Fruit fly (Drosophila melanogaster): ENCODE measurements around the gene JMJD6.

JMJD6 gene

DNA sequence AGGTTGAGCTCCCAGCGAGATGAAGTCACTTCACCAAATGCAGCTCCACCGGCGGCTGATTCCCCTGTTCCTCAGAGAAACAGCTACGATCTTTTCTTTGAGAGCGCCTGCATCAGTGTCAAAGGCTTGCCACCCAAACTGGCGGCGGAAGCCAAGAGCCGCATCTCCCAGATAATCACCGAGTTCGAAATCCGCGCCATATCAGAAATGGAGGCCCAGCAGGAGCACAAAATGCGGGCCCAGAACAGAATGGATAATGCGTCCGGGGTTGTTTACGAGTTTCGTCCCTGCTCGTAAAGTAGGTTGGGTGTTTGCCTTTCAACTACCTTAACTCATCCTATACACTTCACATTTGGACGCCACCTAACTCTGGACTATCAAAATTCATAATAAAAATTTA is 19.6 kb upstream of the JMJD6 start, which contains the start of gene Gpdh3:
TSS of gene Gpdh3 (plus strand) at position 301 of the 400 bp plus-strand sequence.
- TF ChIP-seq psq (optimal IDR thresholded peaks at IDR 0.05) (no peak), Myc (optimal IDR thresholded peaks at IDR 0.05) (no peak), insv (optimal IDR thresholded peaks at IDR 0.05) (no peak), ttk (optimal IDR thresholded peaks at IDR 0.05) (no peak), Sin3A (optimal IDR thresholded peaks at IDR 0.05) (no peak), h (optimal IDR thresholded peaks at IDR 0.05) (no peak)

- TF ChIP-seq ttk (optimal IDR thresholded peaks at IDR 0.05) (no peak), h (optimal IDR thresholded peaks at IDR 0.05) (no peak), insv (optimal IDR thresholded peaks at IDR 0.05) (no peak), Myc (optimal IDR thresholded peaks at IDR 0.05) (no peak), Sin3A (optimal IDR thresholded peaks at IDR 0.05) (no peak), psq (optimal IDR thresholded peaks at IDR 0.05) (no peak)
These were observed 18.9 kb upstream of the JMJD6 start, which contains the start of gene CG43342 for dm6 chr3R:22381077-22381476. CG43342 (plus strand) TSS chr3R:22381340.

DNA sequence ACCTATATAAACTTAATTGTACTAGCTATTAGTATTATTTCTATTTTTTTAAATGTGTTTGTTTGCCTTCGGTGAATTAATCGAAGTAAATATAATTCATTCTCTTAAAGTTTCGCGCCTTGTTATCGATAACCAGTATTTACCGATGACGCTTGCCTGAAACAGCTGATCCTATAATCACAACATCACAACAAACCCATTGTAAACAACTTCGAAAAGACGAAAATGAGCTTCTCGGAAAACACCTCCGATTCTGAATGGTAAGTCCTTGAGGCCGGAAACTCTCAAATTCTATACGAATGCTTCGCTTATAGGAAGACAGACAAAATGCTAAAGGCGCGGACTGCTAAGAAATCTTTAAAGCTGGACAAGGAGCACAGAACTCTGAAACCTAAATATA is 17.8 kb upstream of the JMJD6 start, which contains the start of gene CG34149:
TSS of gene CG34149 (plus strand) at position 187 of the 400 bp plus-strand sequence.
- TF ChIP-seq psq (optimal IDR thresholded peaks at IDR 0.05), result no peak
- TF ChIP-seq Sin3A (optimal IDR thresholded peaks at IDR 0.05), result no peak
- TF ChIP-seq insv (optimal IDR thresholded peaks at IDR 0.05), result no peak
- TF ChIP-seq ttk (optimal IDR thresholded peaks at IDR 0.05), result no peak
- TF ChIP-seq h (optimal IDR thresholded peaks at IDR 0.05), result no peak
- no peak for TF ChIP-seq Myc (optimal IDR thresholded peaks at IDR 0.05)

DNA sequence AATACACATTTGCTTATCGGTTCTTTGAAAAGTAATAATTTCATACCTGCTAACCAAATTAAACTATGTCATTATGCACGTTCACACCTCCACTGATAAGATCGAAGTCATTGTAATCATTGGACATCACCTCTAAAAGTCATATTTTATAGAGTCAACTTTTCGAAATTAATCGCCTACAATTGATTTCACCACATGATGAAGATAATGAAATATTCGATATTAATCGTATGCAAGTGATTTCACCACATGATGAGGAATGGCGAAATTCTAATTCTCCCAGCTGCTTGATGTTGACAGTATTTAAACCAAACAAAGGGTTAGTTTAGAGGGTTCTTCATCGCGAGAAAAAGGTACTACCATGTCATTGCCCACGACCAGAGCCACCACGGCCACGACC is 13.5 kb upstream of the JMJD6 start, which contains the start of gene CG18596:
TSS of gene CG18596 (plus strand) at position 250 of the 400 bp plus-strand sequence.
- TF ChIP-seq h (optimal IDR thresholded peaks at IDR 0.05) (no peak), Sin3A (optimal IDR thresholded peaks at IDR 0.05) (no peak), psq (optimal IDR thresholded peaks at IDR 0.05) (no peak), ttk (optimal IDR thresholded peaks at IDR 0.05) (no peak)

- TF ChIP-seq psq (optimal IDR thresholded peaks at IDR 0.05) (no peak), ttk (optimal IDR thresholded peaks at IDR 0.05) (no peak), Myc (optimal IDR thresholded peaks at IDR 0.05) (no peak), h (optimal IDR thresholded peaks at IDR 0.05) (no peak), Sin3A (optimal IDR thresholded peaks at IDR 0.05) (no peak), insv (optimal IDR thresholded peaks at IDR 0.05) (no peak)
These were observed 10.4 kb upstream of the JMJD6 start, which contains the start of gene CG7069 for dm6 chr3R:22372535-22372934. CG7069 (plus strand) TSS chr3R:22372835.

dm6 chr3R:22368777-22369214 is 6.6 kb upstream of the JMJD6 start:
- TF ChIP-seq Myc (optimal IDR thresholded peaks at IDR 0.05) (no peak), psq (optimal IDR thresholded peaks at IDR 0.05) (no peak), Sin3A (optimal IDR thresholded peaks at IDR 0.05) (no peak), h (optimal IDR thresholded peaks at IDR 0.05) (no peak), insv (optimal IDR thresholded peaks at IDR 0.05) (no peak), ttk (optimal IDR thresholded peaks at IDR 0.05) (no peak)

DNA sequence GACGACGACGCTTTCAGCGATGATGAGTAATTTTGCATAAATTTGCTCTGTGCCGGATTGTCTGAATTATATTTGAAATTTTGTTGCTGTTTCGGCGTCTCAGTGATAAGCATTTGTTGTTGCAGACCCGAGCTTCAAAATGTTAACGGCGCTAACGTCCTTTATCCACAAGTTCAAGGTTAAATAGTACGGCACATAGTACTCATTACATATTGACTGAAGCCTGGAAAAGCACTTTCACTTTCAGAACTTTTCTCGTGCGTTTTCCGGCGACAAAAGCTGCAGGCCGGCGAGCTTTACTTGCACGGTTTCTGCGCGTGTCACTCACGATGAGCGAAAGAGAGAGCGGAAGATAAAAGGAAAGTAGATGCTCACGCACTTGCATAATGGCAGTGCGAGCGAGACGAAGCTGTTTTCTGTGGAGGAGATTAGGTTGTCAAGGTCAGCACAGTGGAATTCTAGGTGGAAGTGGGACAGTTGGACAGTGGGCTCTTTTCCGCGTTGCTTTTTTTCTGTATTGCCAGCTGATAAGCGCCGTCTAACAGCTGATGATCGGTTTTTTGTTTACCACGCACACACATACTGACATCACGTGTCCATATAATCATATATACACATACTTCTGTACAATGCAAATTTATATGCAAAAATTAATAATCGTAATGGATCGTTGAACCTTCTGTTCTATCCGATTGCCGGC is 6.1 kb upstream of the JMJD6 start:
- TF ChIP-seq psq (optimal IDR thresholded peaks at IDR 0.05), result no peak
- no peak for TF ChIP-seq ttk (optimal IDR thresholded peaks at IDR 0.05)
- TF ChIP-seq Sin3A (optimal IDR thresholded peaks at IDR 0.05), result no peak
- no peak for TF ChIP-seq insv (optimal IDR thresholded peaks at IDR 0.05)
- no peak for TF ChIP-seq h (optimal IDR thresholded peaks at IDR 0.05)
- no peak for TF ChIP-seq Myc (optimal IDR thresholded peaks at IDR 0.05)

- no peak for TF ChIP-seq Myc (optimal IDR thresholded peaks at IDR 0.05)
- TF ChIP-seq h (optimal IDR thresholded peaks at IDR 0.05), result no peak
- TF ChIP-seq psq (optimal IDR thresholded peaks at IDR 0.05), result no peak
- TF ChIP-seq insv (optimal IDR thresholded peaks at IDR 0.05), result no peak
- no peak for TF ChIP-seq Sin3A (optimal IDR thresholded peaks at IDR 0.05)
- TF ChIP-seq ttk (optimal IDR thresholded peaks at IDR 0.05), result no peak
These were observed 5.2 kb upstream of the JMJD6 start, which contains the start of the genes Polr3F and PyK for dm6 chr3R:22367126-22368076. Polr3F (minus strand) TSS chr3R:22367373. PyK (plus strand) TSS chr3R:22367536.

DNA sequence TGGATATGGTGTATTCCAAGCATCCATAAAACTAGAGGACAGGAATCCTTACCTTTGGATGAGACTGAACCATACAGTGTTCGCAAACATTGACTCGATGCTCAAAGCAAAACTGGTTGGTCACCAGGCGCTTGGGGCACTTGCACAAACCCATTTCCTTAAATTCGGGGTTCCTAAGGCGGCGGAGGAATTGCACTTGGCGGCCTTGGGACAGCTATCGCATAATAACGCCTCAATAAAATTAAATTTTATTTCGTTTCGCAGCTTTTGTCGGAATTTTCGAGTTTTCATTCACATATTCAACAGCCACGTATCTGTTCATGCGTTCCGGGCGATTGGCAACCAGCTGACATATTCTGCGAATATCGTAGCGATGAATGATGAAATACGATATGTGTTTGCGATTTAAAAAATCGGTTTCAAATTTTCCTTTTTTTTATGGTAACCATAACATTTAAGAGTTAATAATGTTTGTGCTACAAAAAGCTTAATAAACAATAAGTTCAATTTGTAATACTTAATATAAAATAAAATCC is 3.6 kb upstream of the JMJD6 start, which contains the start of gene CG5382:
TSS of gene CG5382 (minus strand) at position 324 of the 536 bp plus-strand sequence.
- TF ChIP-seq h (optimal IDR thresholded peaks at IDR 0.05) (no peak), ttk (optimal IDR thresholded peaks at IDR 0.05) (no peak), psq (optimal IDR thresholded peaks at IDR 0.05) (no peak), Myc (optimal IDR thresholded peaks at IDR 0.05) (no peak)

DNA sequence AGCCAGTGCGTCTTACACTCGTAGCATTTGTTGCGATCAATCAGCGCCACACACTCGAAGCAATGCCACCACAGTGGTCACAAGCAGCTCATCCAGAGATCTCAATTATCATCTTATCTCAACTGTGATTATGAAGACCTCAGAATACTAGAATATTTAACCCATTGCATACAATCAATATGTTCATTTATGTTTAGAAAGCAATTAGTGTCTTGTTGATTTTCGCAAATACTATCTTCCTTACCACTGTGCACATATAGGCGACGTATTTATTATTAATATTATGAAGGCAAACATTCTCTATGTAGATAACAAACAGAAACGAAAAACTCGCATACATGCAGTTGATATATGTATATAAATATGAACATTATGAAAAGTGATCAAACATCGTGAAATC is 3.4 kb downstream of the JMJD6 start:
- TF ChIP-seq psq (optimal IDR thresholded peaks at IDR 0.05), result no peak
- TF ChIP-seq insv (optimal IDR thresholded peaks at IDR 0.05), result no peak
- TF ChIP-seq Myc (optimal IDR thresholded peaks at IDR 0.05), result no peak
- TF ChIP-seq Sin3A (optimal IDR thresholded peaks at IDR 0.05), result no peak
- no peak for TF ChIP-seq ttk (optimal IDR thresholded peaks at IDR 0.05)
- TF ChIP-seq h (optimal IDR thresholded peaks at IDR 0.05), result no peak

- TF ChIP-seq ttk (optimal IDR thresholded peaks at IDR 0.05), result no peak
- no peak for TF ChIP-seq Sin3A (optimal IDR thresholded peaks at IDR 0.05)
- no peak for TF ChIP-seq insv (optimal IDR thresholded peaks at IDR 0.05)
- no peak for TF ChIP-seq psq (optimal IDR thresholded peaks at IDR 0.05)
- no peak for TF ChIP-seq h (optimal IDR thresholded peaks at IDR 0.05)
- no peak for TF ChIP-seq Myc (optimal IDR thresholded peaks at IDR 0.05)
These were observed 4.2 kb downstream of the JMJD6 start for dm6 chr3R:22357942-22358341.

Data from Kc167 (cell line).